Worm (Caenorhabditis elegans): ENCODE data around the gene sre-35.

ce11 chrII:12471138-12471855 is 18.6 kb upstream of the sre-35 start, which contains the start of the genes F15A4.5 and phat-8:
- TF ChIP-seq nhr-76 (tag; optimal IDR thresholded peaks at IDR 0.05) (no peak), ama-1 (optimal IDR thresholded peaks at IDR 0.05) (no peak), ceh-16 (tag; optimal IDR thresholded peaks at IDR 0.05) (no peak)

Data from whole organism, L3 larva.